Worm (Caenorhabditis elegans): Measurements from ENCODE around the gene clp-1.

The clp-1 gene

DNA sequence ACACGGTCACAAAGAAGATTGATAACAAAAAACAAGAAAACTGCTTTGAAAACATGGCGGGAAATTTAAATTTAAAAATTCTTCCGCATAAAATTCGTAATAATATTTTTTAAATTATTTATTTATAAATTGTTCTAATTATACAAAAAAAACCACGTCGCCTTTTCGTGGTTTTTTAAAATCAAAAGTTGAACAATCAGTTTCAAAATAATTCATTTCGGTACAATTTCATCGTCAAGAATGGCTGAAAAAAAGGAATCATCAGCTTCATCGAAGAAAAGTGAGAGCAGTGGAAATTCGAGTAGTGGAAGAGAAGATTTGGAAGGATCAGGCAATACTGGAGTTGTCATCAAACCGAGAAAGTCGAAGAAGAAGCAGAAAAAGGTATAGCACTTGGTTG lies 10.6 kb upstream of the clp-1 start, which contains the start of the genes F54H12.8 and F54H12.7:
TSS of gene F54H12.8 (minus strand) at position 101 of the 400 bp plus-strand sequence.
TSS of gene F54H12.7 (plus strand) at position 229 of the 400 bp plus-strand sequence.
- TF ChIP-seq hmg-4 (GFP tag; optimal IDR thresholded peaks at IDR 0.05): no peak

DNA sequence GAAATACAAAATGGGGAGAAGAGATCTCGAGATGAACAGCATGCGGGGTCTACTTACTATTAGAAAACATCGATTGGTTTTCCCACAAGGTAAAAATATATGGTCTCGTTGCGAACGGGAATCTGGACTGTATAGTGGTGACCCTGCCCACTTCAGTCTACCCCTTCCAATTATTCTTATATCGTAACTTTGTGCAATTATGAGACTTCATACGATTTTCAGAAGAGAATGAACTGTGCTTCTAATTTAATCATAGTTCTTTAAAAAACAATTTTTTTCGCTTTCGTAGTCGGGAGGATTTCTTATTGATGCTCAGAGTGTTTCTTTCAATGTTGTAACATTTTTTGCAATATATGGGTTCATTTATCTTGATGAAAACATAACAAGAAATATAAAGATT lies 7.7 kb upstream of the clp-1 start, which contains the start of gene F54H12.5:
TSS of gene F54H12.5 (minus strand) at position 101 of the 400 bp plus-strand sequence.
- TF ChIP-seq pes-1 (GFP tag; IDR thresholded peaks at IDR 0.05): no peak
- TF ChIP-seq ets-7 (tag; optimal IDR thresholded peaks at IDR 0.05): no peak

ce11 chrIII:7972687-7973086 lies 7.1 kb upstream of the clp-1 start:
- TF ChIP-seq hnd-1 (tag; optimal IDR thresholded peaks at IDR 0.05): no peak
- no peak for TF ChIP-seq ama-1 (optimal IDR thresholded peaks at IDR 0.05)
- TF ChIP-seq tbx-11 (GFP tag; IDR thresholded peaks at IDR 0.05): no peak
- no peak for TF ChIP-seq B0310.2 (tag; optimal IDR thresholded peaks at IDR 0.05)
- no peak for TF ChIP-seq ets-7 (tag; optimal IDR thresholded peaks at IDR 0.05)
- no peak for TF ChIP-seq aly-1 (tag; optimal IDR thresholded peaks at IDR 0.05)
- TF ChIP-seq hmbx-1 (tag; optimal IDR thresholded peaks at IDR 0.05): no peak
- TF ChIP-seq tra-4 (tag; optimal IDR thresholded peaks at IDR 0.05): no peak
- TF ChIP-seq F13C5.2 (tag; optimal IDR thresholded peaks at IDR 0.05): no peak
- no peak for TF ChIP-seq sea-1 (GFP tag; conservative IDR thresholded peaks at IDR 0.05)
- no peak for TF ChIP-seq flt-1 (GFP tag; IDR thresholded peaks at IDR 0.05)

- TF ChIP-seq ets-7 (tag; optimal IDR thresholded peaks at IDR 0.05) (no peak), tra-4 (tag; optimal IDR thresholded peaks at IDR 0.05) (no peak), flt-1 (GFP tag; IDR thresholded peaks at IDR 0.05) (no peak), F13C5.2 (tag; optimal IDR thresholded peaks at IDR 0.05) (peak; percentile 44), scrt-1 (GFP tag; IDR thresholded peaks at IDR 0.05) (no peak), hmbx-1 (tag; optimal IDR thresholded peaks at IDR 0.05) (no peak), sea-1 (GFP tag; conservative IDR thresholded peaks at IDR 0.05) (no peak)
Measured at ce11 chrIII:7973201-7973767, 6.5 kb upstream of the clp-1 start, which contains the start of the genes eef-1B.1 and aco-2. TSS of gene eef-1B.1 (minus strand) at chrIII:7973386. TSS of gene aco-2 (plus strand) at chrIII:7973717.

- TF ChIP-seq aly-1 (tag; optimal IDR thresholded peaks at IDR 0.05) (no peak), ceh-13 (GFP tag; optimal IDR thresholded peaks at IDR 0.05) (no peak), tbx-11 (GFP tag; IDR thresholded peaks at IDR 0.05) (no peak), ets-7 (tag; optimal IDR thresholded peaks at IDR 0.05) (no peak), hmbx-1 (tag; optimal IDR thresholded peaks at IDR 0.05) (no peak), flt-1 (GFP tag; IDR thresholded peaks at IDR 0.05) (no peak), pes-1 (GFP tag; IDR thresholded peaks at IDR 0.05) (no peak), sea-1 (GFP tag; conservative IDR thresholded peaks at IDR 0.05) (no peak)
Measured at ce11 chrIII:7973968-7974607, 5.7 kb upstream of the clp-1 start.

ce11 chrIII:7977224-7977623 lies 2.5 kb upstream of the clp-1 start:
- TF ChIP-seq tbx-37 (GFP tag; conservative IDR thresholded peaks at IDR 0.05) (no peak), aly-1 (tag; optimal IDR thresholded peaks at IDR 0.05) (no peak), hmg-4 (GFP tag; optimal IDR thresholded peaks at IDR 0.05) (no peak)

ce11 chrIII:7977777-7978176 lies 2.0 kb upstream of the clp-1 start, which contains the start of gene C06G4.4:
TSS of gene C06G4.4 (minus strand) at chrIII:7977812.
- TF ChIP-seq hnd-1 (tag; optimal IDR thresholded peaks at IDR 0.05): no peak
- TF ChIP-seq flt-1 (GFP tag; IDR thresholded peaks at IDR 0.05): no peak
- no peak for TF ChIP-seq tbx-11 (GFP tag; IDR thresholded peaks at IDR 0.05)
- no peak for TF ChIP-seq B0310.2 (tag; optimal IDR thresholded peaks at IDR 0.05)
- no peak for TF ChIP-seq F13C5.2 (tag; optimal IDR thresholded peaks at IDR 0.05)
- no peak for TF ChIP-seq hmg-4 (GFP tag; optimal IDR thresholded peaks at IDR 0.05)
- no peak for TF ChIP-seq sea-1 (GFP tag; conservative IDR thresholded peaks at IDR 0.05)
- TF ChIP-seq tbx-37 (GFP tag; conservative IDR thresholded peaks at IDR 0.05): no peak
- TF ChIP-seq tra-4 (tag; optimal IDR thresholded peaks at IDR 0.05): no peak
- no peak for TF ChIP-seq ceh-36 (tag; optimal IDR thresholded peaks at IDR 0.05)
- TF ChIP-seq aly-1 (tag; optimal IDR thresholded peaks at IDR 0.05): no peak
- TF ChIP-seq pes-1 (GFP tag; IDR thresholded peaks at IDR 0.05): no peak
- TF ChIP-seq hmbx-1 (tag; optimal IDR thresholded peaks at IDR 0.05): no peak

ce11 chrIII:7978289-7978688 lies 1.5 kb upstream of the clp-1 start:
- TF ChIP-seq ets-7 (tag; optimal IDR thresholded peaks at IDR 0.05): no peak
- TF ChIP-seq hmg-4 (GFP tag; optimal IDR thresholded peaks at IDR 0.05): no peak
- no peak for TF ChIP-seq ceh-36 (tag; optimal IDR thresholded peaks at IDR 0.05)
- no peak for TF ChIP-seq B0310.2 (tag; optimal IDR thresholded peaks at IDR 0.05)
- no peak for TF ChIP-seq tbx-37 (GFP tag; conservative IDR thresholded peaks at IDR 0.05)
- TF ChIP-seq sea-1 (GFP tag; conservative IDR thresholded peaks at IDR 0.05): no peak
- no peak for TF ChIP-seq pes-1 (GFP tag; IDR thresholded peaks at IDR 0.05)
- TF ChIP-seq flt-1 (GFP tag; IDR thresholded peaks at IDR 0.05): no peak
- no peak for TF ChIP-seq scrt-1 (GFP tag; IDR thresholded peaks at IDR 0.05)
- no peak for TF ChIP-seq tra-4 (tag; optimal IDR thresholded peaks at IDR 0.05)
- no peak for TF ChIP-seq F13C5.2 (tag; optimal IDR thresholded peaks at IDR 0.05)
- no peak for TF ChIP-seq hmbx-1 (tag; optimal IDR thresholded peaks at IDR 0.05)
- no peak for TF ChIP-seq aly-1 (tag; optimal IDR thresholded peaks at IDR 0.05)
- no peak for TF ChIP-seq ama-1 (optimal IDR thresholded peaks at IDR 0.05)
- TF ChIP-seq ceh-13 (GFP tag; optimal IDR thresholded peaks at IDR 0.05): no peak
- no peak for TF ChIP-seq hnd-1 (tag; optimal IDR thresholded peaks at IDR 0.05)
- no peak for TF ChIP-seq tbx-11 (GFP tag; IDR thresholded peaks at IDR 0.05)
